Fruit fly (Drosophila melanogaster): Measurements from ENCODE around the gene CG10651.

DNA sequence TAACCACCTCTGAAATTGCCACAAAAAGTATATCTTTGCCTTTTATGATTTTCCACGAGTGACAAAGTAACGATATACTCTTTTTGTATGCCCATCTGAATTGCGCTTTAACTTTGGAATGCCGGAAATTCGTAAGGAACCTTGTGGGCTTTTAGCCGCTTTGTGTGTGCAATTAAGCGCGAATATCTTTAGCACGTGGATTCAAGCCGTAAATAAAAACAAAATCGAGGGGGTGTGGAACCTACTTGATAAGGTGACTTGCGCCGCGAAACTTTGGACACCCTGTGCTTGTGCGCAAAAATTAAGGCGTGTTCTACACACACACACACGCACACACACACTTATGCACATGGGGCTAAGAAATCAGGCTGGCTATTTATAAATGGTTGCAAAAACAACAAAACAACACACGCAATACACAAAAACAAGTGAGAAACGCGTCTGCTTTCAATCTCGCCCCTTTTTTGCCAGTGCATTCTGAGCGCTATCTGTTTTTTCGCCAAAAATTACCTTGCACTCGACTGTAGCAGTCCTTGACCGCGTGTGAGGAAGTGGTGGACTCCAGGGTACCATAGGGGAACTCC is 50.6 kb downstream of the CG10651 start:
- TF ChIP-seq Snoo (tag; optimal IDR thresholded peaks at IDR 0.05), result no peak
- no peak for TF ChIP-seq CG8159 (tag; optimal IDR thresholded peaks at IDR 0.05)

All from whole organism, pupa.